Worm (Caenorhabditis elegans): ENCODE data around the gene fars-2.
A peak's percentile ranks its signal among the peaks of the same experiment; 100 is the strongest.

Gene fars-2

DNA sequence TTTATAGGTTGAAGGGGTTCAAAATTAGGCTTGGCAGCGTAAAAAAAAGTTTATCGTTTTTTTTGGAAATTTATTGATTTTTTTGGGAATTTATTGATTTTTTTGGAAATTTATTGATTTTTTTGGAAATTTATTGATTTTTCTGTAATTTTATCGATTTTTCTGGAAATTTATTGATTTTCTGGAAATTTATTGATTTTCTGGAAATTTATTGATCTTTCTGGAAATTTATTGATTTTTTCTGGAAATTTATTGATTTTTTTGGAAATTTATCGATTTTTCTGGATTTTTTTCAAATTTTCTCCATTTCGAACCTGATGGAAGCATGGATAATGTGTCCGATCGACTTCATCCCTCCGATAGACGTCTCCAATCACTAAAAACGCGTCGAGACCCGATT lies 2.4 kb downstream of the fars-2 start:
- TF ChIP-seq elt-1 (tag; optimal IDR thresholded peaks at IDR 0.05; ENCODE audit: borderline replicate concordance, insufficient read depth): no peak
- no peak for TF ChIP-seq nhr-12 (tag; optimal IDR thresholded peaks at IDR 0.05)
- no peak for TF ChIP-seq nhr-76 (tag; optimal IDR thresholded peaks at IDR 0.05)
- TF ChIP-seq lsy-2 (tag; optimal IDR thresholded peaks at IDR 0.05): no peak
- TF ChIP-seq tbx-8 (GFP tag; optimal IDR thresholded peaks at IDR 0.05): no peak
- no peak for TF ChIP-seq ztf-11 (tag; optimal IDR thresholded peaks at IDR 0.05)
- no peak for TF ChIP-seq unc-120 (tag; optimal IDR thresholded peaks at IDR 0.05; ENCODE audit: poor library complexity, severe bottlenecking)
- TF ChIP-seq hlh-1 (tag; optimal IDR thresholded peaks at IDR 0.05): no peak
- TF ChIP-seq sem-2 (GFP tag; optimal IDR thresholded peaks at IDR 0.05): no peak
- TF ChIP-seq snpc-4 (tag; optimal IDR thresholded peaks at IDR 0.05): no peak
- TF ChIP-seq ceh-83 (GFP tag; optimal IDR thresholded peaks at IDR 0.05): no peak

DNA sequence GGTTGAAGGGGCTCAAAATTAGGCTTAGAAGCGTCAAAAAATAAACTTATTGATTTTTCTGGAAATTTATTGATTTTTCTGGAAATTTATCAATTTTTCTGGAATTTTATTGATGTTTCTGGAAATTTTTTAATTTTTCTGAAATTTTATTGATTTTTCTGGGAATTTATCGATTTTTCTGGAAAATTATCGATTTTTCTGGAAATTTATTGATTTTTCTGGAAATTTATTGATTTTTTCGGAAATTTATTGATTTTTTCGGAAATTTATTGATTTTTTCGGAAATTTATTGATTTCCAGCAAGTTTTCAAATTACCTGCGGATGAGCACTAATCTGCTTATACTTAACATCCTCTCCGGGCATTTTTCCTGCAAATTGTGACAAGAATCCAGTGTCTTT lies 5.4 kb downstream of the fars-2 start:
- TF ChIP-seq pha-4 (tag; optimal IDR thresholded peaks at IDR 0.05) (no peak), mab-5 (tag; optimal IDR thresholded peaks at IDR 0.05) (no peak), sem-2 (GFP tag; optimal IDR thresholded peaks at IDR 0.05) (no peak), mls-2 (tag; optimal IDR thresholded peaks at IDR 0.05) (no peak), hlh-1 (tag; optimal IDR thresholded peaks at IDR 0.05) (no peak)

DNA sequence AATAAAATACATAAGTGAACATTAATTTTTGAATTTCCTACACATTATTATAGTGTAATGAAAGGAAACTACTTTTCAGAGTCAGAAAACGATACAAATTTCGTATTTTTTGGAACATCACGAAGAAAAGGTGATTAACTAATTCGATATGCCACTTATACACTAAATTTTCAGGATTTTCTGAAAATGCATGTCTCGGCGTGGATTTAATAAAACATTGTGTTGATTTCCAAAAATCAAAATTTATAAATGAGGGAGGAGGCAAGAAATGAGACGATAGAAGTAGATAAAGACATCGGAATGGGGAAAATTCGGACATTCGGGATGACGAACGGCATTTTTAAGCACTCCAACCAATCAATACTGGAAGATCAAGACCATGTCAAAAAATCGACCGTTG lies 8.1 kb downstream of the fars-2 start, which contains the start of gene Y116F11B.14:
Gene Y116F11B.14, plus strand, starts transcription at position 301 of the 400 bp plus-strand sequence.
- no peak for TF ChIP-seq ceh-39 (tag; optimal IDR thresholded peaks at IDR 0.05)

DNA sequence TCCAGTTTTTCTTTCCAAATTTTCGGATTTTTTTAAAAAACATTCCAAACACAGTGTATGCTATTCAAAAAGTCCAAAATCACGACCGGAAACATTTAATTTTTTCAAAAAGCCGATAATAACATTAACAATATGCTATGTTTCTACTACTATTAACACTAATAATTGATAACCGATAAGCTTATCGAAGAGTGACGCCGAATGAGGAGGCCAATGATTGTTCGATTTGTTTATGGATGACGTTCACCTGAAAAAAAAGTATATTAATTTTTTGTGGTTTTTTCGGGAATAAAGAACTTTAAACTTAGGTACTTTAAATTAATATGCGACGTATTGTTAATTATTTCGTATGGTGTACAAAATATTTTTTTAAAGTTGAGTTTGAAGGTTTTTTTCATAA lies 9.3 kb downstream of the fars-2 start:
- TF ChIP-seq M03D4.4 (tag; optimal IDR thresholded peaks at IDR 0.05): no peak

DNA sequence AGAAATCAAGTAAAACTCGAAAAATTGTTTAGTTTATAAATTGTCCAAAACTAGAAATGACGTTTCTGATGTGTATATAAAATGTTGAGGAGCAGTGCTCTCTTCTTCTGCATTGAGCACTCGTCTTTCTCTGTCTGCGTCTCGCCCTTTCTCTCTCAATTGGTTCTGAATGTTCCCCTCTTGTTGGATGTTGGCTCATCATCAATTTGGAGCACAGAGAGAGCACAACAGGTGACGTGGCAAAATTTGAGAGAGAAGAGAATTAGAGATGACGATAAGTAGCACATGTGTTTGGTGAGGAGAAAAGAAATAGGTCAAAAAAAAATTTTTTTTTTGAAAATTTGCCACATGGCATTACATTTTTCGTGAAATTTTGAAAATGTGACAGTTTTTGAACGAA lies 9.7 kb downstream of the fars-2 start:
- TF ChIP-seq mep-1 (tag; optimal IDR thresholded peaks at IDR 0.05) (peak; percentile 50), ces-1 (GFP tag; optimal IDR thresholded peaks at IDR 0.05) (peak; percentile 64), mab-5 (tag; optimal IDR thresholded peaks at IDR 0.05) (peak; percentile 43), nhr-76 (tag; optimal IDR thresholded peaks at IDR 0.05) (no peak), ceh-43 (GFP tag; optimal IDR thresholded peaks at IDR 0.05) (no peak), lsy-2 (tag; optimal IDR thresholded peaks at IDR 0.05) (peak; percentile 25), hlh-1 (tag; optimal IDR thresholded peaks at IDR 0.05) (peak; percentile 100), unc-62 (GFP tag; optimal IDR thresholded peaks at IDR 0.05) (peak; percentile 77), unc-120 (tag; optimal IDR thresholded peaks at IDR 0.05; ENCODE audit: poor library complexity, severe bottlenecking) (peak; percentile 83)

DNA sequence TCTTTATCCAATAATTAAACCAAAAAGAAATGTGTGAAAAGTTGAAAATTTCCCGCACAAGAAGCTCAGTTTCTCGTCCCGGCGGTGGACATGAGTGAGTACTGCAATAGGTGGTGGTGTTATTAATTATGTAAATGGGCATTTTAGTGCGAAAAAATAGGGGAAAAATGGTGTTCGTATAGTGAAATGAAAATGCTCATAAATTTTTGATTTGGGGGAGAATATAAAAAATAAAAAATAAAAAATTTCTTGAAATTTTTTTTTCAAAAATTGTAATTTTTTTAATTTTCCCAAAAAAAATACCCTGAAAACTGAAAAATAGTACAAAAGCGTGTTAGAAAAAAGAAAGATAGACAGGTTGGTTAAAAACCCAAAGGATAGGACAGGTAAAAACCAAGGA lies 12.0 kb downstream of the fars-2 start, which contains the start of gene gly-4:
Gene gly-4, minus strand, starts transcription at position 101 of the 400 bp plus-strand sequence.
- TF ChIP-seq M03D4.4 (tag; optimal IDR thresholded peaks at IDR 0.05) (no peak), drap-1 (GFP tag; optimal IDR thresholded peaks at IDR 0.05) (no peak), ceh-83 (GFP tag; optimal IDR thresholded peaks at IDR 0.05) (no peak), tbx-8 (GFP tag; optimal IDR thresholded peaks at IDR 0.05) (no peak), zip-8 (tag; optimal IDR thresholded peaks at IDR 0.05) (no peak), snpc-4 (tag; optimal IDR thresholded peaks at IDR 0.05) (no peak), lin-13 (tag; optimal IDR thresholded peaks at IDR 0.05) (no peak), ham-2 (GFP tag; optimal IDR thresholded peaks at IDR 0.05) (no peak), ceh-43 (GFP tag; optimal IDR thresholded peaks at IDR 0.05) (no peak), hlh-1 (tag; optimal IDR thresholded peaks at IDR 0.05) (no peak), nhr-2 (tag; optimal IDR thresholded peaks at IDR 0.05) (no peak), ces-1 (GFP tag; optimal IDR thresholded peaks at IDR 0.05) (no peak), sem-2 (GFP tag; optimal IDR thresholded peaks at IDR 0.05) (no peak), nhr-12 (tag; optimal IDR thresholded peaks at IDR 0.05) (no peak)

DNA sequence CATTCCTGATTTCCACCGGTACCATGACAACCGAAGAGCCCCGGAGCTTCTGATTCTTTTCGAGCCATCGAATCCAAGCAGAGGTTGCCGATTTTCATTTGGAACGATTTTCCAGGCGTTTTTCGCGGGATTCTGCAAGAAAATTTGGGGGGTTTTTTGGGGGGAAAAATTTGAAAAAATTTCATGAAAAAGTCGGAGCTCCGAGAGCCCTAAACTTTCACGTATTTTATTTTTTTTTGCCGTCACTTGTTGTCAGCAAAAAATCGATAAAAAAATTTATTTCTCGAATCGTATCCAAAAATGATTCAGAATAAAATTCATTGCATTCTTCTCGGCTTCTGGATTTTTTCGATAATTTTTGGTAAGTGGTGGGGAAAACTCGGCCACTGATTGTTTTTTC lies 24.3 kb downstream of the fars-2 start, which contains the start of gene Y116F11B.13:
Gene Y116F11B.13, plus strand, starts transcription at position 301 of the 400 bp plus-strand sequence.
- TF ChIP-seq nhr-237 (tag; optimal IDR thresholded peaks at IDR 0.05) (no peak), elt-3 (tag; optimal IDR thresholded peaks at IDR 0.05) (no peak), lin-13 (tag; optimal IDR thresholded peaks at IDR 0.05) (no peak), mls-2 (tag; optimal IDR thresholded peaks at IDR 0.05) (no peak), nhr-12 (tag; optimal IDR thresholded peaks at IDR 0.05) (no peak), lin-32 (GFP tag; optimal IDR thresholded peaks at IDR 0.05) (no peak), M03D4.4 (tag; optimal IDR thresholded peaks at IDR 0.05) (no peak), blmp-1 (tag; optimal IDR thresholded peaks at IDR 0.05) (no peak), ceh-43 (GFP tag; optimal IDR thresholded peaks at IDR 0.05) (no peak), unc-120 (tag; optimal IDR thresholded peaks at IDR 0.05; ENCODE audit: poor library complexity, severe bottlenecking) (no peak), ztf-11 (tag; optimal IDR thresholded peaks at IDR 0.05) (no peak), mab-5 (tag; optimal IDR thresholded peaks at IDR 0.05) (no peak), cnd-1 (tag; optimal IDR thresholded peaks at IDR 0.05) (no peak), nhr-76 (tag; optimal IDR thresholded peaks at IDR 0.05) (no peak)
